Worm (Caenorhabditis elegans) whole organism, mixed stage, embryonic: ENCODE measurements around the gene Y69A2AR.46.
A peak's percentile ranks its signal among the peaks of the same experiment; 100 is the strongest.

Source experiments
- M03D4.4 ChIP-seq: sonication (generic microtip); optimal IDR thresholded peaks from 2 replicates; lab custom pipeline; 2017; ENCODE audit warnings: mild to moderate bottlenecking, missing genetic modification characterization, missing compliant biosample characterization
- bed-3 ChIP-seq: fragments of 200-800 bp; sonication (Bioruptor generic); optimal IDR thresholded peaks from 3 replicates; lab custom pipeline; 2018; ENCODE audit warnings: mild to moderate bottlenecking, missing genetic modification characterization, moderate library complexity, missing compliant biosample characterization
- blmp-1 ChIP-seq: fragments of 150-350 bp; optimal IDR thresholded peaks from 2 replicates; lab custom pipeline; 2014; ENCODE audit warnings: missing biosample characterization, missing genetic modification characterization
- ceh-39 ChIP-seq: fragments of 150-350 bp; optimal IDR thresholded peaks from 2 replicates; lab custom pipeline; 2014; ENCODE audit warnings: missing biosample characterization, missing genetic modification characterization
- ceh-43 ChIP-seq: fragments of 200-800 bp; sonication (Bioruptor generic); optimal IDR thresholded peaks from 2 replicates; lab custom pipeline; 2018; ENCODE audit warnings: mild to moderate bottlenecking, missing genetic modification characterization, moderate library complexity, missing compliant biosample characterization
- ceh-83 ChIP-seq: fragments of 200-800 bp; sonication (Bioruptor generic); optimal IDR thresholded peaks from 2 replicates; lab custom pipeline; 2018; ENCODE audit warnings: mild to moderate bottlenecking, missing genetic modification characterization, missing compliant biosample characterization
- ces-1 ChIP-seq: fragments of 150-350 bp; optimal IDR thresholded peaks from 2 replicates; lab custom pipeline; 2014; ENCODE audit warnings: missing biosample characterization, missing genetic modification reagents, missing genetic modification characterization
- cnd-1 ChIP-seq: fragments of 200-800 bp; sonication (Bioruptor generic); optimal IDR thresholded peaks from 2 replicates; lab custom pipeline; 2018; ENCODE audit warnings: mild to moderate bottlenecking, missing genetic modification characterization, missing compliant biosample characterization
- drap-1 ChIP-seq: fragments of 200-800 bp; sonication (Bioruptor generic); optimal IDR thresholded peaks from 3 replicates; lab custom pipeline; 2018; ENCODE audit warnings: mild to moderate bottlenecking, missing genetic modification characterization, missing compliant biosample characterization
- elt-1 ChIP-seq: sonication (generic microtip); optimal IDR thresholded peaks from 2 replicates; lab custom pipeline; 2017; ENCODE audit warnings: missing genetic modification characterization, mild to moderate bottlenecking, missing compliant biosample characterization, antibody characterized with exemption, moderate library complexity, borderline replicate concordance; ENCODE audit not compliant: insufficient read depth
- elt-3 ChIP-seq: fragments of 150-350 bp; optimal IDR thresholded peaks from 2 replicates; lab custom pipeline; 2014; ENCODE audit warnings: missing biosample characterization, missing genetic modification characterization
- flh-1 ChIP-seq: fragments of 200-800 bp; sonication (Bioruptor generic); optimal IDR thresholded peaks from 2 replicates; lab custom pipeline; 2018; ENCODE audit warnings: mild to moderate bottlenecking, missing genetic modification characterization, moderate library complexity, missing compliant biosample characterization
- ham-2 ChIP-seq: fragments of 200-800 bp; sonication (Bioruptor generic); optimal IDR thresholded peaks from 2 replicates; lab custom pipeline; 2018; ENCODE audit warnings: mild to moderate bottlenecking, missing genetic modification characterization, missing compliant biosample characterization
- hlh-1 ChIP-seq: fragments of 150-350 bp; optimal IDR thresholded peaks from 2 replicates; lab custom pipeline; 2014; ENCODE audit warnings: missing biosample characterization, missing genetic modification reagents, missing genetic modification characterization
- lin-13 ChIP-seq: fragments of 150-350 bp; optimal IDR thresholded peaks from 2 replicates; lab custom pipeline; 2014; ENCODE audit warnings: missing biosample characterization, missing genetic modification characterization
- lin-32 ChIP-seq: fragments of 200-800 bp; sonication (Bioruptor generic); optimal IDR thresholded peaks from 2 replicates; lab custom pipeline; 2018; ENCODE audit warnings: mild to moderate bottlenecking, missing genetic modification characterization, missing compliant biosample characterization
- lsy-2 ChIP-seq: fragments of 150-350 bp; optimal IDR thresholded peaks from 2 replicates; lab custom pipeline; 2014; ENCODE audit warnings: missing biosample characterization, missing genetic modification characterization
- mab-5 ChIP-seq: fragments of 150-350 bp; optimal IDR thresholded peaks from 2 replicates; lab custom pipeline; 2014; ENCODE audit warnings: missing biosample characterization, missing genetic modification characterization
- mep-1 ChIP-seq: fragments of 150-350 bp; optimal IDR thresholded peaks from 2 replicates; lab custom pipeline; 2017; ENCODE audit warnings: missing biosample characterization, missing genetic modification reagents, missing genetic modification characterization, inconsistent platforms
- mls-2 ChIP-seq: sonication (generic microtip); optimal IDR thresholded peaks from 2 replicates; lab custom pipeline; 2016; ENCODE audit warnings: mild to moderate bottlenecking, missing genetic modification characterization, moderate library complexity, missing compliant biosample characterization
- nhr-12 ChIP-seq: fragments of 150-350 bp; optimal IDR thresholded peaks from 2 replicates; lab custom pipeline; 2014; ENCODE audit warnings: missing biosample characterization, missing genetic modification characterization
- nhr-2 ChIP-seq: fragments of 150-350 bp; optimal IDR thresholded peaks from 2 replicates; lab custom pipeline; 2014; ENCODE audit warnings: missing biosample characterization, missing genetic modification characterization
- nhr-237 ChIP-seq: fragments of 150-350 bp; optimal IDR thresholded peaks from 2 replicates; lab custom pipeline; 2014; ENCODE audit warnings: missing biosample characterization, missing genetic modification characterization
- nhr-28 ChIP-seq: fragments of 150-350 bp; optimal IDR thresholded peaks from 2 replicates; lab custom pipeline; 2014; ENCODE audit warnings: missing biosample characterization, missing genetic modification characterization
- nhr-76 ChIP-seq: sonication (generic microtip); optimal IDR thresholded peaks from 2 replicates; lab custom pipeline; 2017; ENCODE audit warnings: missing biosample characterization, missing genetic modification characterization
- pha-4 ChIP-seq: fragments of 150-350 bp; optimal IDR thresholded peaks from 2 replicates; lab custom pipeline; 2018; ENCODE audit warnings: missing biosample characterization, missing genetic modification reagents, missing genetic modification characterization
- sem-2 ChIP-seq: fragments of 200-800 bp; sonication (Bioruptor generic); optimal IDR thresholded peaks from 2 replicates; lab custom pipeline; 2018; ENCODE audit warnings: mild to moderate bottlenecking, missing genetic modification characterization, missing compliant biosample characterization
- snpc-4 ChIP-seq: fragments of 150-350 bp; optimal IDR thresholded peaks from 2 replicates; lab custom pipeline; 2014; ENCODE audit warnings: missing biosample characterization, missing genetic modification characterization
- sptf-1 ChIP-seq: sonication (generic microtip); optimal IDR thresholded peaks from 2 replicates; lab custom pipeline; 2017; ENCODE audit warnings: mild to moderate bottlenecking, missing genetic modification characterization, moderate library complexity, missing compliant biosample characterization
- tbx-8 ChIP-seq: fragments of 200-800 bp; sonication (Bioruptor generic); optimal IDR thresholded peaks from 2 replicates; lab custom pipeline; 2018; ENCODE audit warnings: mild to moderate bottlenecking, missing genetic modification characterization, moderate library complexity, missing compliant biosample characterization
- unc-120 ChIP-seq: sonication (generic microtip); optimal IDR thresholded peaks from 2 replicates; lab custom pipeline; 2017; ENCODE audit warnings: missing genetic modification characterization, missing compliant biosample characterization; ENCODE audit not compliant: poor library complexity, severe bottlenecking
- unc-39 ChIP-seq: fragments of 150-350 bp; optimal IDR thresholded peaks from 2 replicates; lab custom pipeline; 2014; ENCODE audit warnings: missing biosample characterization, missing genetic modification characterization
- unc-62 ChIP-seq: fragments of 150-350 bp; optimal IDR thresholded peaks from 2 replicates; lab custom pipeline; 2014; ENCODE audit warnings: missing biosample characterization, missing genetic modification reagents, missing genetic modification characterization
- zip-8 ChIP-seq: fragments of 150-350 bp; optimal IDR thresholded peaks from 2 replicates; lab custom pipeline; 2014; ENCODE audit warnings: missing biosample characterization, missing genetic modification characterization
- ztf-11 ChIP-seq: fragments of 150-350 bp; optimal IDR thresholded peaks from 2 replicates; lab custom pipeline; 2014; ENCODE audit warnings: missing biosample characterization, missing genetic modification characterization

The Y69A2AR.46 gene

ce11 chrIV:2600841-2601240 lies 39.4 kb downstream of the Y69A2AR.46 start, which contains the start of gene epg-9:
TSS of gene epg-9 (plus strand) at chrIV:2601141.
- no peak for TF ChIP-seq unc-62
- TF ChIP-seq lsy-2 = no peak
- TF ChIP-seq cnd-1 = no peak
- no peak for TF ChIP-seq ces-1 (GFP tag; lab: Kevin White, UChicago)
- no peak for TF ChIP-seq hlh-1
- TF ChIP-seq ceh-43 (GFP tag; lab: Kevin White, UChicago) = no peak
- TF ChIP-seq, all 35 proteins: peak for 0

ce11 chrIV:2601988-2602861 lies 40.8 kb downstream of the Y69A2AR.46 start:
- no peak for TF ChIP-seq nhr-28
- no peak for TF ChIP-seq bed-3 (GFP tag; lab: Kevin White, UChicago)
- no peak for TF ChIP-seq sptf-1 (tag; lab: Kevin White, UChicago)
- no peak for TF ChIP-seq zip-8 (tag; lab: Kevin White, UChicago)
- TF ChIP-seq lin-13 (tag; lab: Kevin White, UChicago) = peak; percentile 62
- peak; percentile 26 for TF ChIP-seq nhr-2
- TF ChIP-seq cnd-1 = no peak
- no peak for TF ChIP-seq mls-2
- no peak for TF ChIP-seq elt-1 (tag; lab: Kevin White, UChicago)
- no peak for TF ChIP-seq drap-1 (GFP tag; lab: Kevin White, UChicago)
- no peak for TF ChIP-seq tbx-8 (GFP tag; lab: Kevin White, UChicago)
- no peak for TF ChIP-seq nhr-76 (tag; lab: Kevin White, UChicago)
- peak; percentile 16 for TF ChIP-seq ceh-83 (GFP tag; lab: Kevin White, UChicago)
- TF ChIP-seq lin-32 = no peak
- TF ChIP-seq ham-2 (GFP tag; lab: Kevin White, UChicago) = no peak
- TF ChIP-seq ceh-43 (GFP tag; lab: Kevin White, UChicago) = no peak
- peak; percentile 59 for TF ChIP-seq lsy-2
- no peak for TF ChIP-seq flh-1
- TF ChIP-seq blmp-1 (tag; lab: Kevin White, UChicago) = no peak
- TF ChIP-seq unc-62 = peak; percentile 65
- no peak for TF ChIP-seq nhr-12 (tag; lab: Kevin White, UChicago)
- peak; percentile 33 for TF ChIP-seq ztf-11 (tag; lab: Kevin White, UChicago)
- peak; percentile 49 for TF ChIP-seq elt-3 (tag; lab: Kevin White, UChicago)
- TF ChIP-seq unc-39 = no peak
- TF ChIP-seq mab-5 (tag; lab: Kevin White, UChicago) = no peak
- TF ChIP-seq ceh-39 (tag; lab: Kevin White, UChicago) = peak; percentile 70
- peak; percentile 78 for TF ChIP-seq nhr-237 (tag; lab: Kevin White, UChicago)
- TF ChIP-seq mep-1 (tag; lab: Kevin White, UChicago) = peak; percentile 74
- no peak for TF ChIP-seq sem-2 (GFP tag; lab: Kevin White, UChicago)
- peak; percentile 94 for TF ChIP-seq pha-4 (tag; lab: Kevin White, UChicago)
- TF ChIP-seq ces-1 (GFP tag; lab: Kevin White, UChicago) = peak; percentile 49
- TF ChIP-seq unc-120 = peak; percentile 55
- TF ChIP-seq snpc-4 (tag; lab: Kevin White, UChicago) = no peak
- TF ChIP-seq M03D4.4 (tag; lab: Kevin White, UChicago) = peak; percentile 29
- peak; percentile 46 for TF ChIP-seq hlh-1

ce11 chrIV:2602862-2603189 lies 41.4 kb downstream of the Y69A2AR.46 start:
- no peak for TF ChIP-seq ces-1 (GFP tag; lab: Kevin White, UChicago)
- TF ChIP-seq ceh-39 (tag; lab: Kevin White, UChicago) = no peak
- TF ChIP-seq hlh-1 = no peak
- no peak for TF ChIP-seq drap-1 (GFP tag; lab: Kevin White, UChicago)
- TF ChIP-seq sptf-1 (tag; lab: Kevin White, UChicago) = no peak
- TF ChIP-seq elt-3 (tag; lab: Kevin White, UChicago) = no peak
- TF ChIP-seq nhr-2 = no peak
- no peak for TF ChIP-seq bed-3 (GFP tag; lab: Kevin White, UChicago)
- TF ChIP-seq elt-1 (tag; lab: Kevin White, UChicago) = no peak
- no peak for TF ChIP-seq flh-1
- no peak for TF ChIP-seq ceh-83 (GFP tag; lab: Kevin White, UChicago)
- TF ChIP-seq mab-5 (tag; lab: Kevin White, UChicago) = no peak
- no peak for TF ChIP-seq nhr-28
- no peak for TF ChIP-seq cnd-1
- TF ChIP-seq mep-1 (tag; lab: Kevin White, UChicago) = no peak
- no peak for TF ChIP-seq blmp-1 (tag; lab: Kevin White, UChicago)
- no peak for TF ChIP-seq snpc-4 (tag; lab: Kevin White, UChicago)
